Worm (Caenorhabditis elegans): Measurements from ENCODE around the gene eef-1A.1.
"Not testable (repeated sequence)": the region's sequence is repeated elsewhere in the genome, so short reads cannot be mapped to it uniquely, and the experiment has no call there.

ce11 chrIII:6981989-6982553, 10.6 kb upstream of the eef-1A.1 start, which contains the start of gene F31E3.6:
- not testable (repeated sequence) for TF ChIP-seq snpc-4 (tag; optimal IDR thresholded peaks at IDR 0.05); nhr-237 (tag; optimal IDR thresholded peaks at IDR 0.05); lin-13 (tag; optimal IDR thresholded peaks at IDR 0.05); ham-2 (GFP tag; optimal IDR thresholded peaks at IDR 0.05)
